Fruit fly (Drosophila melanogaster) whole organism, embryonic: ENCODE data around the gene gammaTub37C.

Experiments
- Ada2b ChIP-seq: fragments of 200-800 bp; sonication (Bioruptor generic); IDR thresholded peaks from 2 replicates; pipeline ENCODE4 v1.3.6; 2022; ENCODE audit warnings: missing biosample characterization, missing genetic modification characterization
- CG11504 ChIP-seq: fragments of 200-800 bp; sonication (Bioruptor generic); optimal IDR thresholded peaks from 3 replicates; lab custom pipeline; 2019; ENCODE audit warnings: missing biosample characterization, mild to moderate bottlenecking, missing genetic modification characterization, moderate library complexity
- CG13296 ChIP-seq: fragments of 200-800 bp; sonication (Bioruptor generic); optimal IDR thresholded peaks from 3 replicates; lab custom pipeline; 2018; ENCODE audit warnings: missing biosample characterization, mild to moderate bottlenecking, missing genetic modification characterization
- CG13624 ChIP-seq: fragments of 200-800 bp; sonication (Bioruptor generic); optimal IDR thresholded peaks from 2 replicates; lab custom pipeline; 2016; ENCODE audit warnings: missing biosample characterization, missing genetic modification characterization
- CG14441 ChIP-seq: fragments of 200-800 bp; sonication (Bioruptor generic); IDR thresholded peaks from 2 replicates; pipeline ENCODE4 v1.3.6; 2022; ENCODE audit warnings: missing biosample characterization, missing genetic modification characterization
- CG15601 ChIP-seq: fragments of 200-800 bp; sonication (Bioruptor generic); optimal IDR thresholded peaks from 3 replicates; lab custom pipeline; 2019; ENCODE audit warnings: missing biosample characterization, mild to moderate bottlenecking, missing genetic modification characterization, moderate library complexity
- CG17568 ChIP-seq: fragments of 200-800 bp; sonication (Bioruptor generic); optimal IDR thresholded peaks from 2 replicates; lab custom pipeline; 2018; ENCODE audit warnings: missing biosample characterization, mild to moderate bottlenecking, missing genetic modification characterization, moderate library complexity
- CG3065 ChIP-seq: fragments of 200-800 bp; sonication (Bioruptor generic); optimal IDR thresholded peaks from 2 replicates; lab custom pipeline; 2016; ENCODE audit warnings: missing biosample characterization, missing genetic modification characterization
- CG4707 ChIP-seq: fragments of 200-800 bp; sonication (Bioruptor generic); optimal IDR thresholded peaks from 2 replicates; lab custom pipeline; 2018; ENCODE audit warnings: missing biosample characterization, mild to moderate bottlenecking, missing genetic modification characterization, moderate library complexity
- CG6654 ChIP-seq: fragments of 200-800 bp; sonication (Bioruptor generic); optimal IDR thresholded peaks from 2 replicates; lab custom pipeline; 2017; ENCODE audit warnings: missing biosample characterization, mild to moderate bottlenecking, missing genetic modification characterization
- CG8944 ChIP-seq: fragments of 200-800 bp; sonication (Bioruptor generic); optimal IDR thresholded peaks from 3 replicates; lab custom pipeline; 2016; ENCODE audit warnings: missing biosample characterization, missing genetic modification characterization
- Doc3 ChIP-seq: fragments of 200-800 bp; sonication (Bioruptor generic); IDR thresholded peaks from 3 replicates; pipeline ENCODE4 v1.3.6; 2022; ENCODE audit warnings: missing biosample characterization, missing genetic modification characterization; ENCODE audit not compliant: partially characterized antibody
- Dp ChIP-seq: fragments of 200-800 bp; sonication (Bioruptor generic); optimal IDR thresholded peaks from 2 replicates; lab custom pipeline; 2018; ENCODE audit warnings: missing biosample characterization, mild to moderate bottlenecking, missing genetic modification characterization, moderate library complexity
- Drgx ChIP-seq: fragments of 200-800 bp; sonication (Bioruptor generic); IDR thresholded peaks from 2 replicates; pipeline ENCODE4 v1.3.6; 2022; ENCODE audit warnings: missing biosample characterization, missing genetic modification characterization
- Elba2 ChIP-seq: fragments of 200-800 bp; sonication (Bioruptor generic); optimal IDR thresholded peaks from 3 replicates; lab custom pipeline; 2016; ENCODE audit warnings: missing biosample characterization, missing genetic modification characterization
- Ets65A ChIP-seq: fragments of 200-800 bp; sonication (Bioruptor generic); peaks from one replicate; lab custom pipeline; 2016; ENCODE audit warnings: missing biosample characterization, missing genetic modification characterization
- Ets97D ChIP-seq: fragments of 200-800 bp; sonication (Bioruptor generic); optimal IDR thresholded peaks from 3 replicates; lab custom pipeline; 2016; ENCODE audit warnings: missing biosample characterization, missing genetic modification characterization
- Fer3 ChIP-seq: fragments of 200-800 bp; sonication (Bioruptor generic); optimal IDR thresholded peaks from 2 replicates; lab custom pipeline; 2018; ENCODE audit warnings: missing biosample characterization, mild to moderate bottlenecking, missing genetic modification characterization, moderate library complexity
- Max ChIP-seq: fragments of 200-800 bp; sonication (Bioruptor generic); optimal IDR thresholded peaks from 2 replicates; lab custom pipeline; 2016; ENCODE audit warnings: missing biosample characterization, mild to moderate bottlenecking, missing genetic modification characterization
- Sox102F ChIP-seq: fragments of 200-800 bp; sonication (Bioruptor generic); optimal IDR thresholded peaks from 2 replicates; lab custom pipeline; 2018; ENCODE audit warnings: missing biosample characterization, mild to moderate bottlenecking, missing genetic modification characterization, moderate library complexity
- Taf1 ChIP-seq: fragments of 200-800 bp; sonication (Bioruptor generic); IDR thresholded peaks from 2 replicates; pipeline ENCODE4 v1.3.6; 2022; ENCODE audit warnings: missing biosample characterization, missing genetic modification characterization
- Trl ChIP-seq, 3 experiments: fragments of >200 bp in 2 of 3; fragments of 200-800 bp in 1 of 3; sonication (Bioruptor generic) in 1 of 3; optimal IDR thresholded peaks; 2 replicates in 1 of 3; 3 replicates in 2 of 3; lab custom pipeline; 2016 to 2017; ENCODE audit warnings: missing biosample characterization in 1 of 3, missing genetic modification characterization in 1 of 3
- ac ChIP-seq: fragments of 200-800 bp; sonication (Bioruptor generic); optimal IDR thresholded peaks from 3 replicates; lab custom pipeline; 2017; ENCODE audit warnings: missing biosample characterization, mild to moderate bottlenecking, missing genetic modification characterization
- ap ChIP-seq: fragments of 200-800 bp; sonication (Bioruptor generic); IDR thresholded peaks from 2 replicates; pipeline ENCODE4 v1.3.6; 2022; ENCODE audit warnings: missing biosample characterization, missing genetic modification characterization
- bsh ChIP-seq, 2 experiments: fragments of 200-800 bp; sonication (Bioruptor generic); optimal IDR thresholded peaks; 2 replicates each; lab custom pipeline; 2017 to 2018; ENCODE audit warnings: mild to moderate bottlenecking in 2 of 2, missing biosample characterization in 2 of 2, missing genetic modification characterization in 2 of 2, moderate library complexity in 1 of 2
- chinmo ChIP-seq: fragments of 200-800 bp; sonication (Bioruptor generic); IDR thresholded peaks from 4 replicates; pipeline ENCODE4 v1.3.6; 2022; ENCODE audit warnings: missing biosample characterization, missing genetic modification characterization; ENCODE audit not compliant: partially characterized antibody
- ci ChIP-seq: fragments of 200-800 bp; sonication (Bioruptor generic); IDR thresholded peaks from 3 replicates; pipeline ENCODE4 v1.3.6; 2022; ENCODE audit warnings: missing biosample characterization, missing genetic modification characterization
- corto ChIP-seq: fragments of 200-800 bp; sonication (Bioruptor generic); optimal IDR thresholded peaks from 2 replicates; lab custom pipeline; 2016; ENCODE audit warnings: missing biosample characterization, mild to moderate bottlenecking, missing genetic modification characterization, moderate library complexity
- dati ChIP-seq: fragments of 200-800 bp; sonication (Bioruptor generic); IDR thresholded peaks from 2 replicates; pipeline ENCODE4 v1.3.6; 2022; ENCODE audit warnings: missing biosample characterization, missing genetic modification characterization
- esg ChIP-seq: fragments of 200-800 bp; sonication (Bioruptor generic); conservative IDR thresholded peaks from 2 replicates; pipeline ENCODE4 v1.3.6; 2022; ENCODE audit warnings: missing biosample characterization, missing genetic modification characterization
- gem ChIP-seq: fragments of 200-800 bp; sonication (Bioruptor generic); optimal IDR thresholded peaks from 2 replicates; lab custom pipeline; 2019; ENCODE audit warnings: missing biosample characterization, mild to moderate bottlenecking, missing genetic modification characterization, moderate library complexity
- hb ChIP-seq: fragments of 200-800 bp; sonication (Bioruptor generic); IDR thresholded peaks from 3 replicates; pipeline ENCODE4 v1.3.6; 2022; ENCODE audit warnings: missing biosample characterization, missing genetic modification characterization; ENCODE audit not compliant: partially characterized antibody
- hkb ChIP-seq, 2 experiments: fragments of 200-800 bp in 1 of 2; fragments of >200 bp in 1 of 2; sonication (Bioruptor generic) in 1 of 2; IDR thresholded peaks in 1 of 2; optimal IDR thresholded peaks in 1 of 2; 2 replicates each; pipeline versions ENCODE4 v1.3.6 to Lab custom; 2017 to 2022; ENCODE audit warnings: missing biosample characterization in 1 of 2, missing genetic modification characterization in 1 of 2
- insv ChIP-seq, 2 experiments: fragments of 200-800 bp; sonication (Bioruptor generic); optimal IDR thresholded peaks; 3 replicates each; lab custom pipeline; 2016 to 2018; ENCODE audit warnings: missing biosample characterization in 2 of 2, missing genetic modification characterization in 2 of 2
- lbe ChIP-seq: fragments of 200-800 bp; sonication (Bioruptor generic); optimal IDR thresholded peaks from 2 replicates; lab custom pipeline; 2016; ENCODE audit warnings: missing biosample characterization, mild to moderate bottlenecking, missing genetic modification characterization
- lilli ChIP-seq: fragments of 200-800 bp; sonication (Bioruptor generic); optimal IDR thresholded peaks from 3 replicates; lab custom pipeline; 2016; ENCODE audit warnings: missing biosample characterization, missing genetic modification characterization
- mld ChIP-seq: fragments of 200-800 bp; sonication (Bioruptor generic); IDR thresholded peaks from 3 replicates; pipeline ENCODE4 v1.3.6; 2022; ENCODE audit warnings: missing biosample characterization, missing genetic modification characterization; ENCODE audit not compliant: partially characterized antibody
- nom ChIP-seq: fragments of 200-800 bp; sonication (Bioruptor generic); optimal IDR thresholded peaks from 2 replicates; lab custom pipeline; 2017; ENCODE audit warnings: missing biosample characterization, missing genetic modification characterization, mild to moderate bottlenecking, moderate library complexity, missing genetic modification reagents
- phol ChIP-seq: fragments of 200-800 bp; sonication (Bioruptor generic); optimal IDR thresholded peaks from 3 replicates; lab custom pipeline; 2018; ENCODE audit warnings: missing biosample characterization, mild to moderate bottlenecking, missing genetic modification characterization, moderate library complexity
- prd ChIP-seq, 3 experiments: fragments of >200 bp in 2 of 3; fragments of 200-800 bp in 1 of 3; sonication (Bioruptor generic) in 1 of 3; optimal IDR thresholded peaks in 2 of 3; IDR thresholded peaks in 1 of 3; 2 replicates in 2 of 3; 3 replicates in 1 of 3; pipeline versions ENCODE4 v1.3.6 to Lab custom; 2017 to 2022; ENCODE audit warnings: missing biosample characterization in 1 of 3, missing genetic modification characterization in 1 of 3
- repo ChIP-seq: fragments of 200-800 bp; sonication (Bioruptor generic); optimal IDR thresholded peaks from 2 replicates; lab custom pipeline; 2016; ENCODE audit warnings: missing biosample characterization, missing genetic modification characterization
- rib ChIP-seq: fragments of 200-800 bp; sonication (Bioruptor generic); IDR thresholded peaks from 2 replicates; pipeline ENCODE4 v1.3.6; 2022; ENCODE audit warnings: missing biosample characterization, missing genetic modification characterization
- sens ChIP-seq: fragments of 200-800 bp; sonication (Bioruptor generic); peaks from one replicate; lab custom pipeline; 2016; ENCODE audit warnings: missing biosample characterization, missing genetic modification characterization
- sim ChIP-seq: fragments of 200-800 bp; sonication (Bioruptor generic); IDR thresholded peaks from 2 replicates; pipeline ENCODE4 v1.3.6; 2022; ENCODE audit warnings: missing biosample characterization, missing genetic modification characterization
- sisA ChIP-seq: fragments of 200-800 bp; sonication (Bioruptor generic); IDR thresholded peaks from 2 replicates; pipeline ENCODE4 v1.3.6; 2022; ENCODE audit warnings: missing biosample characterization, missing genetic modification characterization
- so ChIP-seq: fragments of 200-800 bp; sonication (Bioruptor generic); IDR thresholded peaks from 3 replicates; pipeline ENCODE4 v1.3.6; 2022; ENCODE audit warnings: missing biosample characterization, missing genetic modification characterization
- sqz ChIP-seq: fragments of 200-800 bp; sonication (Bioruptor generic); optimal IDR thresholded peaks from 3 replicates; lab custom pipeline; 2018; ENCODE audit warnings: missing biosample characterization, mild to moderate bottlenecking, missing genetic modification characterization
- tgo ChIP-seq: fragments of 200-800 bp; sonication (Bioruptor generic); IDR thresholded peaks from 3 replicates; pipeline ENCODE4 v1.3.6; 2022; ENCODE audit warnings: missing biosample characterization, missing genetic modification characterization
- toy ChIP-seq: fragments of 200-800 bp; sonication (Bioruptor generic); IDR thresholded peaks from 2 replicates; pipeline ENCODE4 v1.3.6; 2022; ENCODE audit warnings: missing biosample characterization, missing genetic modification characterization
- z ChIP-seq: fragments of 200-800 bp; sonication (Bioruptor generic); IDR thresholded peaks from 3 replicates; pipeline ENCODE4 v1.3.6; 2022; ENCODE audit warnings: missing biosample characterization, missing genetic modification characterization

The gammaTub37C gene

DNA sequence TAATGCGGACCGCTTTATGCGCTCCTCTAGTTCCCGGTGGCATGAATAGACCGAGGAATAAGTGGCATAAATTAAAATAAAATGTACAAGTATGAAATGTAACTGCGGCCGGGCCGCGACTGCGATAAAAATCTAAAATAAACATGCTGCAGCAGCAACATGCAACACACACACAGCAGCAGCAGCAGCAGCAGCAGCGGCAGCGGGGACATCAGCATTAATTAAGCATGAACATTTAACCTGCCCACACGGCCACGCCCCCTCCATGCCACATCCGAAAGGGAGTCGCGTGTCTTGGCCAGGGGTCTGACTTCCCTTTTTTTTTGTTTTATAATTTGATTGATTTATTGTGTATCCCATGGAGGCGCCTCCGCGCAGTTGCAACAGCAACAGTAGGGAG is 19.0 kb upstream of the gammaTub37C start (continued):
- TF ChIP-seq CG13296 (no peak), CG15601 (tag; lab: Kevin White, UChicago) (no peak), Ets97D (GFP tag; lab: Kevin White, UChicago) (no peak), CG8944 (GFP tag; lab: Kevin White, UChicago) (no peak), Doc3 (no peak), sisA (no peak), rib (GFP tag; lab: Robert Waterston, UW) (no peak), CG13624 (GFP tag; lab: Kevin White, UChicago) (no peak), insv (GFP tag; optimal IDR thresholded peaks at IDR 0.05; lab: Kevin White, UChicago) (no peak), CG14441 (GFP tag; lab: Robert Waterston, UW) (no peak), Max (GFP tag; lab: Kevin White, UChicago) (no peak), lilli (GFP tag; lab: Kevin White, UChicago) (no peak), ap (GFP tag; lab: Robert Waterston, UW) (no peak), sqz (GFP tag; lab: Kevin White, UChicago) (peak; percentile 48), CG6654 (no peak), Taf1 (GFP tag; lab: Robert Waterston, UW) (no peak), toy (GFP tag; lab: Robert Waterston, UW) (no peak), ac (GFP tag; lab: Kevin White, UChicago) (no peak), CG17568 (no peak), so (GFP tag; lab: Robert Waterston, UW) (no peak), CG3065 (GFP tag; lab: Kevin White, UChicago) (peak; percentile 11), Elba2 (GFP tag; lab: Kevin White, UChicago) (no peak), hb (GFP tag; lab: Robert Waterston, UW) (no peak), dati (no peak), z (peak; percentile 1; the same call in 1 of the 3 replicates), nom (GFP tag; lab: Kevin White, UChicago) (no peak), Fer3 (tag; lab: Kevin White, UChicago) (no peak), Trl (optimal IDR thresholded peaks at IDR 0.05; lab: Kevin White, UChicago) (no peak), Trl (GFP tag; optimal IDR thresholded peaks at IDR 0.05; lab: Kevin White, UChicago) (no peak), chinmo (no peak), Dp (GFP tag; lab: Kevin White, UChicago) (no peak)
- TF ChIP-seq, all 482 proteins: peak for 7

DNA sequence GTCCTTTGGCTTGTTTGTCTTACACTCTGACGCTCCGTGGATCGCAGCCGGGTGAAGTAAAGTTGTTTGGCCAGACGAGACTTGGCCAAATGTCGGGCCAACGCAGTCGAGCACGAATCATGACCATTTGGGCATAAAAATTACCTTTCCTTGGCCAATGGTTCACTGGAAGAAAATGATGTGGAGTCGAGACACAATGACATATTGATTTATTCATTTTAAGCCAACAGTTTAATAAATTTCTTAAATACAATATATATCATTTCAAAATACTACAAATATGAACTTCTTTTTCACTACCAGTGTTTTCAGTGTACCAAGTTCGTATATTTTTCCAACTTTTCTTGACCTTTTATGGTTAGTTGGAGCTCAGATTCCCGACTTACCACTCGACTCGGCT is 16.3 kb upstream of the gammaTub37C start:
- TF ChIP-seq bsh (GFP tag; optimal IDR thresholded peaks at IDR 0.05; lab: Kevin White, UChicago): peak; percentile 4 to 57
- no peak for TF ChIP-seq tgo (GFP tag; lab: Robert Waterston, UW)
- peak; percentile 46 for TF ChIP-seq sisA
- peak; percentile 43 for TF ChIP-seq sens (GFP tag; lab: Kevin White, UChicago)
- peak; percentile 12; the same call in 1 of the 2 replicates for TF ChIP-seq esg
- TF ChIP-seq Ada2b (GFP tag; lab: Robert Waterston, UW): no peak
- TF ChIP-seq Ets65A: peak; percentile 16
- TF ChIP-seq repo (GFP tag; lab: Kevin White, UChicago): no peak
- TF ChIP-seq mld (GFP tag; lab: Robert Waterston, UW): no peak
- peak; percentile 9 for TF ChIP-seq CG11504 (tag; lab: Kevin White, UChicago)
- peak; percentile 67 for TF ChIP-seq Drgx (GFP tag; lab: Robert Waterston, UW)
- TF ChIP-seq gem (tag; lab: Kevin White, UChicago): peak; percentile 20
- no peak for TF ChIP-seq prd (optimal IDR thresholded peaks at IDR 0.05; lab: Kevin White, UChicago)
- 0 out of 3 replicates have a peak, but pooled peaks have one; percentile 24 for TF ChIP-seq prd (GFP tag; IDR thresholded peaks at IDR 0.05; lab: Robert Waterston, UW)
- no peak for TF ChIP-seq hkb (optimal IDR thresholded peaks at IDR 0.05; lab: Kevin White, UChicago)
- peak; percentile 42; the same call in 1 of the 2 replicates for TF ChIP-seq hkb (GFP tag; IDR thresholded peaks at IDR 0.05; lab: Robert Waterston, UW)
- TF ChIP-seq CG4707: no peak
- TF ChIP-seq ci: peak; percentile 36; the same call in 1 of the 3 replicates
- peak; percentile 4 for TF ChIP-seq phol (tag; lab: Kevin White, UChicago)
- TF ChIP-seq Sox102F: peak; percentile 4
- TF ChIP-seq corto (GFP tag; lab: Kevin White, UChicago): peak; percentile 46
- TF ChIP-seq ap (GFP tag; lab: Robert Waterston, UW): 0 out of 2 replicates have a peak, but pooled peaks have one; percentile 17
- TF ChIP-seq sim: no peak
- TF ChIP-seq lbe: peak; percentile 30
